Worm (Caenorhabditis elegans): ENCODE measurements around the gene F58D12.1.

Gene F58D12.1

ce11 chrV:14103970-14104369 is 54.6 kb downstream of the F58D12.1 start, which contains the start of gene D1086.9:
TSS of gene D1086.9 (plus strand) at chrV:14104270.
- no peak for TF ChIP-seq unc-39 (tag; optimal IDR thresholded peaks at IDR 0.05)
- TF ChIP-seq nhr-23 (tag; optimal IDR thresholded peaks at IDR 0.05): no peak
- no peak for TF ChIP-seq sma-3 (GFP tag; optimal IDR thresholded peaks at IDR 0.05)
- TF ChIP-seq nhr-25 (tag; optimal IDR thresholded peaks at IDR 0.05): no peak
- no peak for TF ChIP-seq lsy-2 (tag; optimal IDR thresholded peaks at IDR 0.05)
- no peak for TF ChIP-seq ZK546.5 (tag; optimal IDR thresholded peaks at IDR 0.05)
- no peak for TF ChIP-seq ama-1 (optimal IDR thresholded peaks at IDR 0.05)
- no peak for TF ChIP-seq alr-1 (tag; optimal IDR thresholded peaks at IDR 0.05)
- TF ChIP-seq ztf-4 (tag; optimal IDR thresholded peaks at IDR 0.05): no peak
- no peak for TF ChIP-seq sma-9 (GFP tag; optimal IDR thresholded peaks at IDR 0.05)
- TF ChIP-seq sma-9 (tag; optimal IDR thresholded peaks at IDR 0.05): no peak
- no peak for TF ChIP-seq ceh-16 (tag; optimal IDR thresholded peaks at IDR 0.05)
- no peak for TF ChIP-seq nhr-12 (tag; optimal IDR thresholded peaks at IDR 0.05)
- no peak for TF ChIP-seq nhr-10 (tag; optimal IDR thresholded peaks at IDR 0.05)
- no peak for TF ChIP-seq egl-27 (tag; optimal IDR thresholded peaks at IDR 0.05)
- TF ChIP-seq lin-11 (tag; optimal IDR thresholded peaks at IDR 0.05): no peak
- TF ChIP-seq unc-62 (GFP tag; optimal IDR thresholded peaks at IDR 0.05): no peak
